Worm (Caenorhabditis elegans) whole organism, L2 larva: ENCODE measurements around the gene C33F10.4.

ENCODE experiments used
- aly-2 ChIP-seq: fragments of 150-350 bp; optimal IDR thresholded peaks from 2 replicates; lab custom pipeline; 2014; ENCODE audit warnings: missing biosample characterization, missing genetic modification characterization
- nhr-237 ChIP-seq: fragments of 150-350 bp; optimal IDR thresholded peaks from 2 replicates; lab custom pipeline; 2014; ENCODE audit warnings: missing biosample characterization, missing genetic modification characterization

DNA sequence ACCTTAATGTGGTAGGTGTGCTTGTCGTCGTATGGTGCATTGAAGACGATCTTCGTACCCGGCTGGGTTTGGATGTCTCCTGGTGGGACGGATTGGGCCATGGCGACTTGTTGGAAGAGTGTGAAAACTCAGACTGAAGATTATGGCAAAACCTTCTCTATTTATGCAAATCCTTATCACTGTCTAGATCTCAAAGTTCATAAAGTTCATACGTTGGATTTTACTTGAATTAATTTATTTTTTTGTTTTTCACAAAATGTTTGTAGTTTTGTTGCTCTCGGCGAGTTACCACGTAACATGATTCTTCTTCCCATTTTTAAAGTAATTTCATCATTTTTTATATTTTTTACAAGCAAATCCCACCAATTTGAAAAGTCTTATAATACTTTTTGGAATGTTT, 9.4 kb upstream of the C33F10.4 start, which contains the start of gene msp-3:
- no peak for TF ChIP-seq aly-2 (tag; lab: Kevin White, UChicago)
- TF ChIP-seq nhr-237 (tag; lab: Kevin White, UChicago) = no peak
